Fruit fly (Drosophila melanogaster) whole organism: Measurements from ENCODE around the gene Ziz.

ENCODE experiments used
- CG8478 ChIP-seq: fragments of >200 bp; optimal IDR thresholded peaks from 2 replicates; lab custom pipeline; 2018; ENCODE audit warnings: inconsistent platforms
- Dll ChIP-seq: fragments of >200 bp; optimal IDR thresholded peaks from 2 replicates; lab custom pipeline; 2017
- EcR ChIP-seq, 2 experiments: fragments of >200 bp; optimal IDR thresholded peaks; 2 replicates each; lab custom pipeline; 2017; ENCODE audit warnings: missing biosample characterization in 2 of 2, missing genetic modification characterization in 2 of 2, missing genetic modification reagents in 2 of 2
- pan ChIP-seq: fragments of >200 bp; optimal IDR thresholded peaks from 2 replicates; lab custom pipeline; 2017
- psq ChIP-seq: fragments of >200 bp; optimal IDR thresholded peaks from 2 replicates; lab custom pipeline; 2017
- usp ChIP-seq: fragments of >200 bp; optimal IDR thresholded peaks from 2 replicates; lab custom pipeline; 2017; ENCODE audit warnings: missing biosample characterization, missing genetic modification characterization, mixed read lengths

dm6 chr2L:7521627-7522026 lies 25.5 kb upstream of the Ziz start:
- TF ChIP-seq Dll (lab: Kevin White, UChicago) (no peak), pan (lab: Kevin White, UChicago) (no peak), psq (no peak), CG8478 (no peak), EcR (GFP tag; optimal IDR thresholded peaks at IDR 0.05; lab: Kevin White, UChicago) (no peak), usp (GFP tag; lab: Kevin White, UChicago) (no peak)
